Fruit fly (Drosophila melanogaster): ENCODE measurements around the gene kuk.

Gene kuk

dm6 chr3R:17056183-17056904 lies 23.7 kb upstream of the kuk start:
- peak; percentile 51 for TF ChIP-seq Pif1A (GFP tag; optimal IDR thresholded peaks at IDR 0.05)
- TF ChIP-seq Ets98B (GFP tag; IDR thresholded peaks at IDR 0.05) = peak; percentile 74; the same call in 1 of the 2 replicates
- TF ChIP-seq CG12605 (GFP tag; IDR thresholded peaks at IDR 0.05) = peak; percentile 61
- TF ChIP-seq CG9948 (tag; optimal IDR thresholded peaks at IDR 0.05) = no peak
- peak; percentile 60 for TF ChIP-seq Pif1B (GFP tag; optimal IDR thresholded peaks at IDR 0.05)
- peak; percentile 99 for TF ChIP-seq CG13204 (GFP tag; optimal IDR thresholded peaks at IDR 0.05)
- no peak for TF ChIP-seq CG10348 (GFP tag; IDR thresholded peaks at IDR 0.05)
- TF ChIP-seq D1 (tag; optimal IDR thresholded peaks at IDR 0.05) = peak; percentile 40
- TF ChIP-seq CG32121 (GFP tag; IDR thresholded peaks at IDR 0.05) = peak; percentile 60
- TF ChIP-seq fd96Ca (GFP tag; IDR thresholded peaks at IDR 0.05) = no peak
- TF ChIP-seq CG8159 (tag; optimal IDR thresholded peaks at IDR 0.05) = peak; percentile 18
- TF ChIP-seq CG34367 (tag; optimal IDR thresholded peaks at IDR 0.05) = no peak
- peak; percentile 85 for TF ChIP-seq EcR (GFP tag; optimal IDR thresholded peaks at IDR 0.05)
- peak; percentile 35 for TF ChIP-seq CG14655 (GFP tag; optimal IDR thresholded peaks at IDR 0.05)
- TF ChIP-seq CG4496 (GFP tag; IDR thresholded peaks at IDR 0.05) = peak; percentile 74
- TF ChIP-seq CG8301 (tag; optimal IDR thresholded peaks at IDR 0.05) = peak; percentile 24
- TF ChIP-seq rn (GFP tag; IDR thresholded peaks at IDR 0.05) = peak; percentile 46; the same call in 1 of the 2 replicates
- TF ChIP-seq CG15710 (tag; optimal IDR thresholded peaks at IDR 0.05) = peak; percentile 51
- TF ChIP-seq Snoo (tag; optimal IDR thresholded peaks at IDR 0.05) = peak; percentile 63
- no peak for TF ChIP-seq CG17806 (tag; optimal IDR thresholded peaks at IDR 0.05)
- peak; percentile 72 for TF ChIP-seq gl (tag; optimal IDR thresholded peaks at IDR 0.05)

- TF ChIP-seq CG13204 (GFP tag; optimal IDR thresholded peaks at IDR 0.05) (no peak), Pif1B (GFP tag; optimal IDR thresholded peaks at IDR 0.05) (peak; percentile 22), CG32121 (GFP tag; IDR thresholded peaks at IDR 0.05) (no peak; the same call in 1 of the 2 replicates), CG15710 (tag; optimal IDR thresholded peaks at IDR 0.05) (peak; percentile 44), CG34367 (tag; optimal IDR thresholded peaks at IDR 0.05) (peak; percentile 16), CG8301 (tag; optimal IDR thresholded peaks at IDR 0.05) (peak; percentile 71), Ets98B (GFP tag; IDR thresholded peaks at IDR 0.05) (peak; percentile 7; the same call in 1 of the 2 replicates), CG12605 (GFP tag; IDR thresholded peaks at IDR 0.05) (peak; percentile 39; the same call in 1 of the 2 replicates), gl (tag; optimal IDR thresholded peaks at IDR 0.05) (no peak), CG17806 (tag; optimal IDR thresholded peaks at IDR 0.05) (peak; percentile 52), CG10348 (GFP tag; IDR thresholded peaks at IDR 0.05) (no peak), fd96Ca (GFP tag; IDR thresholded peaks at IDR 0.05) (no peak; the same call in 2 of the 3 replicates), Snoo (tag; optimal IDR thresholded peaks at IDR 0.05) (peak; percentile 2), D1 (tag; optimal IDR thresholded peaks at IDR 0.05) (no peak), CG14655 (GFP tag; optimal IDR thresholded peaks at IDR 0.05) (peak; percentile 78), CG9948 (tag; optimal IDR thresholded peaks at IDR 0.05) (peak; percentile 62), rn (GFP tag; IDR thresholded peaks at IDR 0.05) (no peak), CG8159 (tag; optimal IDR thresholded peaks at IDR 0.05) (peak; percentile 70), Pif1A (GFP tag; optimal IDR thresholded peaks at IDR 0.05) (peak; percentile 70), EcR (GFP tag; optimal IDR thresholded peaks at IDR 0.05) (no peak), CG4496 (GFP tag; IDR thresholded peaks at IDR 0.05) (peak; percentile 43)
Observed at dm6 chr3R:17056905-17057251, 23.2 kb upstream of the kuk start.

dm6 chr3R:17059100-17059810 lies 20.8 kb upstream of the kuk start:
- TF ChIP-seq CG13204 (GFP tag; optimal IDR thresholded peaks at IDR 0.05) = peak; percentile 85
- peak; percentile 72 for TF ChIP-seq Snoo (tag; optimal IDR thresholded peaks at IDR 0.05)
- TF ChIP-seq rn (GFP tag; IDR thresholded peaks at IDR 0.05) = peak; percentile 68
- peak; percentile 55 for TF ChIP-seq EcR (GFP tag; optimal IDR thresholded peaks at IDR 0.05)
- peak; percentile 78 for TF ChIP-seq CG17806 (tag; optimal IDR thresholded peaks at IDR 0.05)
- TF ChIP-seq CG12605 (GFP tag; IDR thresholded peaks at IDR 0.05) = peak; percentile 9; the same call in 1 of the 2 replicates
- peak; percentile 66 for TF ChIP-seq CG4496 (GFP tag; IDR thresholded peaks at IDR 0.05)
- TF ChIP-seq CG8159 (tag; optimal IDR thresholded peaks at IDR 0.05) = peak; percentile 91
- TF ChIP-seq CG32121 (GFP tag; IDR thresholded peaks at IDR 0.05) = peak; percentile 42; the same call in 1 of the 2 replicates
- peak; percentile 88 for TF ChIP-seq CG15710 (tag; optimal IDR thresholded peaks at IDR 0.05)
- TF ChIP-seq Ets98B (GFP tag; IDR thresholded peaks at IDR 0.05) = peak; percentile 58
- peak; percentile 58 for TF ChIP-seq CG10348 (GFP tag; IDR thresholded peaks at IDR 0.05)
- TF ChIP-seq CG8301 (tag; optimal IDR thresholded peaks at IDR 0.05) = peak; percentile 93
- TF ChIP-seq CG14655 (GFP tag; optimal IDR thresholded peaks at IDR 0.05) = peak; percentile 96
- peak; percentile 86 for TF ChIP-seq CG34367 (tag; optimal IDR thresholded peaks at IDR 0.05)
- TF ChIP-seq CG9948 (tag; optimal IDR thresholded peaks at IDR 0.05) = peak; percentile 91
- TF ChIP-seq fd96Ca (GFP tag; IDR thresholded peaks at IDR 0.05) = peak; percentile 80
- TF ChIP-seq gl (tag; optimal IDR thresholded peaks at IDR 0.05) = peak; percentile 54
- peak; percentile 81 for TF ChIP-seq Pif1B (GFP tag; optimal IDR thresholded peaks at IDR 0.05)
- TF ChIP-seq Pif1A (GFP tag; optimal IDR thresholded peaks at IDR 0.05) = peak; percentile 80
- TF ChIP-seq D1 (tag; optimal IDR thresholded peaks at IDR 0.05) = peak; percentile 65

dm6 chr3R:17059811-17060169 lies 20.3 kb upstream of the kuk start:
- TF ChIP-seq CG13204 (GFP tag; optimal IDR thresholded peaks at IDR 0.05) = peak; percentile 78
- no peak for TF ChIP-seq Ets98B (GFP tag; IDR thresholded peaks at IDR 0.05)

dm6 chr3R:17060244-17060664 lies 19.8 kb upstream of the kuk start:
- TF ChIP-seq Pif1A (GFP tag; optimal IDR thresholded peaks at IDR 0.05) = peak; percentile 77
- peak; percentile 67 for TF ChIP-seq CG17806 (tag; optimal IDR thresholded peaks at IDR 0.05)
- TF ChIP-seq EcR (GFP tag; optimal IDR thresholded peaks at IDR 0.05) = no peak
- no peak for TF ChIP-seq CG10348 (GFP tag; IDR thresholded peaks at IDR 0.05)
- TF ChIP-seq CG8159 (tag; optimal IDR thresholded peaks at IDR 0.05) = peak; percentile 79
- peak; percentile 74 for TF ChIP-seq Pif1B (GFP tag; optimal IDR thresholded peaks at IDR 0.05)
- TF ChIP-seq gl (tag; optimal IDR thresholded peaks at IDR 0.05) = peak; percentile 13
- TF ChIP-seq CG9948 (tag; optimal IDR thresholded peaks at IDR 0.05) = peak; percentile 75
- TF ChIP-seq fd96Ca (GFP tag; IDR thresholded peaks at IDR 0.05) = 0 out of 3 replicates have a peak, but pooled peaks have one; percentile 6
- TF ChIP-seq rn (GFP tag; IDR thresholded peaks at IDR 0.05) = no peak; the same call in 1 of the 2 replicates
- peak; percentile 90 for TF ChIP-seq CG14655 (GFP tag; optimal IDR thresholded peaks at IDR 0.05)
- TF ChIP-seq CG12605 (GFP tag; IDR thresholded peaks at IDR 0.05) = 0 out of 2 replicates have a peak, but pooled peaks have one; percentile 29
- TF ChIP-seq Snoo (tag; optimal IDR thresholded peaks at IDR 0.05) = no peak
- no peak for TF ChIP-seq CG13204 (GFP tag; optimal IDR thresholded peaks at IDR 0.05)
- TF ChIP-seq CG4496 (GFP tag; IDR thresholded peaks at IDR 0.05) = peak; percentile 77
- TF ChIP-seq D1 (tag; optimal IDR thresholded peaks at IDR 0.05) = peak; percentile 65
- TF ChIP-seq Ets98B (GFP tag; IDR thresholded peaks at IDR 0.05) = peak; percentile 42
- peak; percentile 39 for TF ChIP-seq CG34367 (tag; optimal IDR thresholded peaks at IDR 0.05)
- no peak; the same call in 1 of the 2 replicates for TF ChIP-seq CG32121 (GFP tag; IDR thresholded peaks at IDR 0.05)
- peak; percentile 70 for TF ChIP-seq CG15710 (tag; optimal IDR thresholded peaks at IDR 0.05)
- peak; percentile 78 for TF ChIP-seq CG8301 (tag; optimal IDR thresholded peaks at IDR 0.05)
